Fruit fly (Drosophila melanogaster): ENCODE measurements around the gene CG7102.
A peak's percentile ranks its signal among the peaks of the same experiment; 100 is the strongest.

CG7102 gene

dm6 chr2L:7855108-7855507, 32.2 kb downstream of the CG7102 start, which contains the start of gene CG14535:
Gene CG14535, minus strand, starts transcription at chr2L:7855475.
- no peak for TF ChIP-seq dsx (GFP tag; optimal IDR thresholded peaks at IDR 0.05; ENCODE audit: poor library complexity, severe bottlenecking)
- 0 out of 3 replicates have a peak, but pooled peaks have one; percentile 30 for TF ChIP-seq eg (GFP tag; IDR thresholded peaks at IDR 0.05)
- no peak for TF ChIP-seq spab (GFP tag; optimal IDR thresholded peaks at IDR 0.05)
- TF ChIP-seq Ets96B (tag; optimal IDR thresholded peaks at IDR 0.05) = no peak
- TF ChIP-seq CG15336 (GFP tag; IDR thresholded peaks at IDR 0.05) = peak; percentile 56; the same call in 1 of the 2 replicates
- TF ChIP-seq Eip78C (GFP tag) = peak; percentile 11
- peak; percentile 39 for TF ChIP-seq CG6276 (GFP tag; optimal IDR thresholded peaks at IDR 0.05)

- TF ChIP-seq CG11762 (GFP tag; optimal IDR thresholded peaks at IDR 0.05; ENCODE audit: insufficient read depth) = no peak
- no peak for TF ChIP-seq Sox14 (GFP tag; optimal IDR thresholded peaks at IDR 0.05)
- TF ChIP-seq Ets96B (tag; optimal IDR thresholded peaks at IDR 0.05) = peak; percentile 12
- TF ChIP-seq Eip78C (GFP tag) = peak; percentile 45
- peak; percentile 5 for TF ChIP-seq Hr4 (GFP tag; optimal IDR thresholded peaks at IDR 0.05)
- peak; percentile 1 for TF ChIP-seq CG10631 (GFP tag; optimal IDR thresholded peaks at IDR 0.05)
- TF ChIP-seq CG7368 (GFP tag; optimal IDR thresholded peaks at IDR 0.05) = no peak
- no peak for TF ChIP-seq CG11902 (GFP tag; optimal IDR thresholded peaks at IDR 0.05)
- TF ChIP-seq svp (GFP tag) = peak; percentile 38
- TF ChIP-seq CG8119 (GFP tag; IDR thresholded peaks at IDR 0.05) = 0 out of 3 replicates have a peak, but pooled peaks have one; percentile 28
- no peak for TF ChIP-seq Met (GFP tag; optimal IDR thresholded peaks at IDR 0.05)
- TF ChIP-seq CG6163 (GFP tag; IDR thresholded peaks at IDR 0.05) = 0 out of 3 replicates have a peak, but pooled peaks have one; percentile 31
- TF ChIP-seq CG32006 (GFP tag; optimal IDR thresholded peaks at IDR 0.05) = peak; percentile 19
- no peak for TF ChIP-seq dac (GFP tag; optimal IDR thresholded peaks at IDR 0.05)
- TF ChIP-seq Sox102F (GFP tag; optimal IDR thresholded peaks at IDR 0.05) = no peak
- TF ChIP-seq CG16779 (tag; optimal IDR thresholded peaks at IDR 0.05) = no peak
- no peak for TF ChIP-seq Hr38 (GFP tag; optimal IDR thresholded peaks at IDR 0.05)
- no peak for TF ChIP-seq CG6276 (GFP tag; optimal IDR thresholded peaks at IDR 0.05)
- no peak for TF ChIP-seq achi (GFP tag; optimal IDR thresholded peaks at IDR 0.05)
- no peak for TF ChIP-seq fd59A (GFP tag; optimal IDR thresholded peaks at IDR 0.05)
- no peak for TF ChIP-seq salr (GFP tag; optimal IDR thresholded peaks at IDR 0.05)
- TF ChIP-seq CG31627 (GFP tag; optimal IDR thresholded peaks at IDR 0.05) = no peak
Observed at dm6 chr2L:7851609-7852008, 35.7 kb downstream of the CG7102 start.

dm6 chr2L:7850406-7850805, 36.9 kb downstream of the CG7102 start:
- TF ChIP-seq CG34406 (GFP tag; optimal IDR thresholded peaks at IDR 0.05) (no peak), CG6854 (GFP tag; optimal IDR thresholded peaks at IDR 0.05) (no peak), CG6276 (GFP tag; optimal IDR thresholded peaks at IDR 0.05) (no peak), fd85E (GFP tag; optimal IDR thresholded peaks at IDR 0.05) (no peak), dsx (GFP tag; optimal IDR thresholded peaks at IDR 0.05; ENCODE audit: poor library complexity, severe bottlenecking) (no peak), pdm3 (GFP tag; optimal IDR thresholded peaks at IDR 0.05) (no peak), fd59A (GFP tag; optimal IDR thresholded peaks at IDR 0.05) (no peak), CG11294 (GFP tag; IDR thresholded peaks at IDR 0.05) (no peak), topi (GFP tag; optimal IDR thresholded peaks at IDR 0.05) (no peak), CG31627 (GFP tag; optimal IDR thresholded peaks at IDR 0.05) (no peak), CG10669 (GFP tag; optimal IDR thresholded peaks at IDR 0.05) (no peak), OdsH (GFP tag; optimal IDR thresholded peaks at IDR 0.05) (no peak), CG6808 (GFP tag; optimal IDR thresholded peaks at IDR 0.05) (no peak), CG8319 (GFP tag; optimal IDR thresholded peaks at IDR 0.05) (no peak), Sox14 (GFP tag; optimal IDR thresholded peaks at IDR 0.05) (no peak), Hr38 (GFP tag; optimal IDR thresholded peaks at IDR 0.05) (no peak), CG8632 (GFP tag; optimal IDR thresholded peaks at IDR 0.05) (no peak), CG16779 (tag; optimal IDR thresholded peaks at IDR 0.05) (no peak), svp (GFP tag) (no peak)

All from whole organism, prepupa.